Fruit fly (Drosophila melanogaster): ENCODE results near the gene b.

dm6 chr2L:13803805-13804560 is 17.1 kb upstream of the b start:
- TF ChIP-seq toe (GFP tag; optimal IDR thresholded peaks at IDR 0.05) (no peak), Clk (GFP tag; optimal IDR thresholded peaks at IDR 0.05) (no peak), CG14711 (tag; optimal IDR thresholded peaks at IDR 0.05) (no peak), cnc (optimal IDR thresholded peaks at IDR 0.05) (no peak)

All from whole organism, adult.